Worm (Caenorhabditis elegans) whole organism, young adult: ENCODE measurements around the gene F54F7.6.

Experiments
- F10E7.11 ChIP-seq: sonication (generic microtip); optimal IDR thresholded peaks from 2 replicates; lab custom pipeline; 2017; ENCODE audit warnings: mild to moderate bottlenecking, missing genetic modification characterization, moderate library complexity, missing compliant biosample characterization
- F23B12.7 ChIP-seq: sonication (generic microtip); optimal IDR thresholded peaks from 2 replicates; lab custom pipeline; 2017; ENCODE audit warnings: missing genetic modification characterization, mild to moderate bottlenecking, missing compliant biosample characterization, antibody characterized with exemption, moderate library complexity; ENCODE audit not compliant: insufficient read depth
- F55B11.4 ChIP-seq: sonication (generic microtip); optimal IDR thresholded peaks from 2 replicates; lab custom pipeline; 2016; ENCODE audit warnings: missing compliant biosample characterization, missing genetic modification characterization, borderline replicate concordance; ENCODE audit not compliant: insufficient read depth
- aptf-3 ChIP-seq: fragments of 200-800 bp; sonication (Bioruptor generic); IDR thresholded peaks from 2 replicates; pipeline ENCODE4 v1.3.6; 2022; ENCODE audit warnings: missing genetic modification characterization, missing compliant biosample characterization
- hlh-12 ChIP-seq: sonication (generic microtip); optimal IDR thresholded peaks from 2 replicates; lab custom pipeline; 2016; ENCODE audit warnings: missing genetic modification characterization, missing compliant biosample characterization
- lag-1 ChIP-seq: fragments of 200-800 bp; sonication (Bioruptor generic); IDR thresholded peaks from 2 replicates; pipeline ENCODE4 v1.3.6; 2022; ENCODE audit warnings: missing genetic modification reagents, missing genetic modification characterization, missing compliant biosample characterization
- nhr-120 ChIP-seq: fragments of 200-800 bp; sonication (Bioruptor generic); IDR thresholded peaks from 2 replicates; pipeline ENCODE4 v1.3.6; 2022; ENCODE audit warnings: missing genetic modification characterization, missing compliant biosample characterization
- nhr-27 ChIP-seq: fragments of 200-800 bp; sonication (Bioruptor generic); optimal IDR thresholded peaks from 2 replicates; lab custom pipeline; 2018; ENCODE audit warnings: mild to moderate bottlenecking, missing genetic modification characterization, moderate library complexity, missing compliant biosample characterization
- nhr-90 ChIP-seq: sonication (generic microtip); optimal IDR thresholded peaks from 2 replicates; lab custom pipeline; 2016; ENCODE audit warnings: missing genotype, mild to moderate bottlenecking, missing genetic modification characterization, missing compliant biosample characterization
- rec-8 ChIP-seq, 2 experiments: sonication (generic microtip); optimal IDR thresholded peaks; 2 replicates each; lab custom pipeline; 2016; ENCODE audit warnings: mild to moderate bottlenecking in 2 of 2, missing genetic modification characterization in 2 of 2, missing genetic modification reagents in 2 of 2, missing genotype in 2 of 2, missing biosample characterization in 1 of 2, missing compliant biosample characterization in 1 of 2, moderate library complexity in 1 of 2
- sptf-2 ChIP-seq: fragments of 200-800 bp; sonication (Bioruptor generic); optimal IDR thresholded peaks from 2 replicates; lab custom pipeline; 2018; ENCODE audit warnings: mild to moderate bottlenecking, missing genetic modification characterization, missing compliant biosample characterization
- ztf-26 ChIP-seq: sonication (generic microtip); optimal IDR thresholded peaks from 2 replicates; lab custom pipeline; 2017; ENCODE audit warnings: missing genetic modification characterization, missing compliant biosample characterization

DNA sequence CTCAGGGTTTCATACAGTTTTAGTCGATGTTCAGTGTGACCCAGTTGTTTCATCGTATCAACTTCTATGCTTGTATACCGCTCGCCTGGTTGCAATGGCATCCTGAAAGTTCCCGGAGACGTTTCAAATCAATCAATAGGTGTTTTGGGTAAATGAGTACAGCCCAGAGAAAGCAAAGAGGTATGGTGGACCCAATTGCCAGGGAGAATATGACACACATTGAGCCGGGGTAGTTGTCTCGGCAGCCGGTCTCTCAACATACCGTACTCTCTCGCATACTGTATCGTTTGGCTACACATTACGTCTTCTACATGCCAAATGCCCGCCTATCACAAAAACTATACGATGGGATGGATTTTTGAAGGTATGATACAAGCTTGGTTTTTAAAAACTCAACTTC, 32.9 kb downstream of the F54F7.6 start, which contains the start of gene Y62H9A.9:
- TF ChIP-seq nhr-120, result no peak
- TF ChIP-seq nhr-27 (tag; lab: Kevin White, UChicago), result no peak
- no peak for TF ChIP-seq sptf-2 (GFP tag; lab: Kevin White, UChicago)
- no peak for TF ChIP-seq F23B12.7 (tag; lab: Kevin White, UChicago)
- no peak for TF ChIP-seq rec-8 (tag; optimal IDR thresholded peaks at IDR 0.05; lab: Kevin White, UChicago)
- no peak for TF ChIP-seq F55B11.4 (tag; lab: Kevin White, UChicago)
- TF ChIP-seq aptf-3 (GFP tag; lab: Robert Waterston, UW), result no peak
- no peak for TF ChIP-seq ztf-26 (tag; lab: Kevin White, UChicago)
- TF ChIP-seq hlh-12, result no peak
- no peak for TF ChIP-seq lag-1 (GFP tag; lab: Robert Waterston, UW)
- TF ChIP-seq F10E7.11 (tag; lab: Kevin White, UChicago), result no peak
- TF ChIP-seq nhr-90 (tag; lab: Kevin White, UChicago), result no peak
